Fruit fly (Drosophila melanogaster) whole organism, pupa: Measurements from ENCODE around the gene CG10252.

Experiments
- CG12605 ChIP-seq: fragments of 200-800 bp; sonication (Bioruptor generic); IDR thresholded peaks from 2 replicates; pipeline ENCODE4 v1.3.6; 2022; ENCODE audit warnings: missing biosample characterization, missing genetic modification characterization
- CG13204 ChIP-seq: fragments of 200-800 bp; sonication (Bioruptor generic); optimal IDR thresholded peaks from 2 replicates; lab custom pipeline; 2018; ENCODE audit warnings: missing biosample characterization, mild to moderate bottlenecking, missing genetic modification characterization, moderate library complexity
- CG17806 ChIP-seq: fragments of 200-800 bp; sonication (Bioruptor generic); optimal IDR thresholded peaks from 2 replicates; lab custom pipeline; 2018; ENCODE audit warnings: missing biosample characterization, mild to moderate bottlenecking, missing genetic modification characterization, moderate library complexity
- CG32121 ChIP-seq: fragments of 200-800 bp; sonication (Bioruptor generic); IDR thresholded peaks from 2 replicates; pipeline ENCODE4 v1.3.6; 2022; ENCODE audit warnings: missing biosample characterization, missing genetic modification characterization
- D1 ChIP-seq: fragments of 200-800 bp; sonication (Bioruptor generic); optimal IDR thresholded peaks from 2 replicates; lab custom pipeline; 2018; ENCODE audit warnings: missing biosample characterization, mild to moderate bottlenecking, missing genetic modification characterization, moderate library complexity
- Ets98B ChIP-seq: fragments of 200-800 bp; sonication (Bioruptor generic); IDR thresholded peaks from 2 replicates; pipeline ENCODE4 v1.3.6; 2022; ENCODE audit warnings: missing biosample characterization, missing genetic modification characterization
- Pif1B ChIP-seq: fragments of 200-800 bp; sonication (Bioruptor generic); optimal IDR thresholded peaks from 3 replicates; lab custom pipeline; 2016; ENCODE audit warnings: missing biosample characterization, missing genetic modification characterization
- gl ChIP-seq: fragments of 200-800 bp; sonication (Bioruptor generic); optimal IDR thresholded peaks from 2 replicates; lab custom pipeline; 2018; ENCODE audit warnings: missing biosample characterization, mild to moderate bottlenecking, missing genetic modification characterization
- rn ChIP-seq: fragments of 200-800 bp; sonication (Bioruptor generic); IDR thresholded peaks from 2 replicates; pipeline ENCODE4 v1.3.6; 2022; ENCODE audit warnings: missing biosample characterization, missing genetic modification characterization

DNA sequence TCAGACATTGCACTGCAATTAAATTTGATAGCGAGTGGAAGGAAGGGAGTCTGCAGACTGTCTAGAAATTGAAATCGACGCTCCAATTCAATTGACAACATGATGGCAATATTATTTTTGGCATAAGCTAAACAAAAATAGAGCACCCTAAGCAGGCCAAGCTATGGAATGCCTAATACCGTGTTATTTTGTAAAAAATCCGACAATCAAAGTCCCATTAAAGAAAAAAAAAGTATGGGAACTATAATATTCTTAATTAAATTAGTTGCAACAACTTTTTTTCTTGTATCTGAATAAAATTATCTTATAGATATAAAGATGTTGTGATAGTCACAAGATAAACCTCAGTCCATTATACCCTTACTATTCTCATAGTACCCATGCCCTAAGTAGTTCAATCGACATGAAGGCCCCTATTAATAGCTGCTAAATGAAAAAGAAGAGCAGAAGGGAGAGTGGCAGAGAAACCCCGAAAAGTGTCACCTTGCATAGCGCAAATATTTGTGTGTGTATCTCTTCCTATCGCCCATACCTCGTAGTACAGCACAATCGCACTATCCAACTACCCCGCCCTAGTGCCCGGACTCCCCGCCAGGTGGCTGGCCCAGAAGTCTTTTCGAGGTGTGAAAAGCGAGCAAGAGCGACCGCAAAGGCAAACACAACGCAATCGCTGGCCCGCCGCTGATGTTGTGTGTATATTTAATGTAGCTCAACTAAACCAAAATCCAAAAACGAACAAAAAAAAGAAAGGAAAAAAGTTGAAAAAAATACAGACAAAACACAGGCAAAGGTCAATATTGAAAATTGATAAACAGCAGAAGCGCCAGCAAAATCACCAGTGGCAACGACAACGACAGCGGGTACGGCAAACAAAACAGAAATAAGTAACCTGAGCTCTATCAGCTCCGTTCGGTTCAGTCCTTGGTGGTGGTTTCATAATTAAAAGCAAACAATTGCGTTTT lies 38.4 kb downstream of the CG10252 start:
- TF ChIP-seq rn (GFP tag; lab: Robert Waterston, UW) (no peak), D1 (tag; lab: Kevin White, UChicago) (no peak), Ets98B (GFP tag; lab: Robert Waterston, UW) (no peak), CG13204 (no peak), Pif1B (GFP tag; lab: Kevin White, UChicago) (peak; percentile 52), gl (tag; lab: Kevin White, UChicago) (no peak), CG32121 (GFP tag; lab: Robert Waterston, UW) (peak; percentile 59), CG17806 (no peak), CG12605 (GFP tag; lab: Robert Waterston, UW) (peak; percentile 49; the same call in 1 of the 2 replicates)
